Worm (Caenorhabditis elegans) whole organism, L4/young adult: ENCODE results near the gene eelo-2.

Experiments
- W03F9.2 ChIP-seq: fragments of 150-350 bp; optimal IDR thresholded peaks from 2 replicates; lab custom pipeline; 2014; ENCODE audit warnings: missing biosample characterization, missing genetic modification characterization
- him-1 ChIP-seq: sonication (generic microtip); optimal IDR thresholded peaks from 2 replicates; lab custom pipeline; 2016; ENCODE audit warnings: missing genotype, missing genetic modification reagents, missing genetic modification characterization, missing compliant biosample characterization

DNA sequence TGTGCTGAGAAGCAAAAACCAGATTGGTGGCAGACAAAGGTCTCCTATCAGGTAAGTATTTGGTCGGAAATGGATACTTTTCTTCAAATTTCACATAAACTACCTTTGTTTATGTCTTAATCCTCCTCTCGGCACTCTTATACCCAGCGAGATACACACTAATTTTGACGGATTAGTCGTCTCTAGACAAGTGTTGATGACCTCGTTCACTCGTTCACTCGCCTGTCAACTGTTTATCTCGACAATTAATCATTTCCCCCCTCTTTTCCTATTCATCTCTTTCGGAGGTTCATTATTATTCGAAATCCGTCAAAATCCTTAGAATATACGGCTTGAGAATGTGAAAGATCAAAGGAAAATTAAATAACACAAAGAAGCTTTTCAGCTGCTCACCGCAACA lies 19.8 kb downstream of the eelo-2 start:
- no peak for TF ChIP-seq him-1 (tag; lab: Kevin White, UChicago)
- no peak for TF ChIP-seq W03F9.2 (tag; lab: Kevin White, UChicago)
